Worm (Caenorhabditis elegans) whole organism, young adult: Measurements from ENCODE around the gene polh-1.
A peak's percentile ranks its signal among the peaks of the same experiment; 100 is the strongest.

ENCODE experiments used
- B0336.3 ChIP-seq: fragments of 200-800 bp; sonication (Bioruptor generic); IDR thresholded peaks from 2 replicates; pipeline ENCODE4 v1.3.6; 2022; ENCODE audit warnings: missing genetic modification characterization, missing compliant biosample characterization
- F22D6.2 ChIP-seq: sonication (generic microtip); optimal IDR thresholded peaks from 2 replicates; lab custom pipeline; 2016; ENCODE audit warnings: mild to moderate bottlenecking, missing genetic modification characterization, missing compliant biosample characterization
- T07F8.4 ChIP-seq: sonication (generic microtip); optimal IDR thresholded peaks from 2 replicates; lab custom pipeline; 2016; ENCODE audit warnings: mild to moderate bottlenecking, missing genetic modification characterization, moderate library complexity, missing compliant biosample characterization
- Y67H2A.10 ChIP-seq: fragments of 200-800 bp; sonication (Bioruptor generic); conservative IDR thresholded peaks from 2 replicates; pipeline ENCODE4 v1.3.6; 2022; ENCODE audit warnings: missing genetic modification reagents, missing genetic modification characterization, missing compliant biosample characterization
- cebp-2 ChIP-seq: fragments of 200-800 bp; sonication (Bioruptor generic); IDR thresholded peaks from 2 replicates; pipeline ENCODE4 v1.3.6; 2022; ENCODE audit warnings: missing genetic modification characterization, missing compliant biosample characterization
- efl-1 ChIP-seq: fragments of 150-350 bp; optimal IDR thresholded peaks from 2 replicates; lab custom pipeline; 2014; ENCODE audit warnings: missing biosample characterization, missing genetic modification reagents, missing genetic modification characterization
- hlh-26 ChIP-seq: fragments of 200-800 bp; sonication (Bioruptor generic); conservative IDR thresholded peaks from 2 replicates; pipeline ENCODE4 v1.3.6; 2022; ENCODE audit warnings: missing genetic modification reagents, missing genetic modification characterization, missing compliant biosample characterization
- hrde-1 ChIP-seq: sonication (generic microtip); optimal IDR thresholded peaks from 2 replicates; lab custom pipeline; 2016; ENCODE audit warnings: missing genetic modification characterization, mild to moderate bottlenecking, missing compliant biosample characterization, moderate library complexity, missing genotype, missing genetic modification reagents, borderline replicate concordance
- lag-1 ChIP-seq: fragments of 200-800 bp; sonication (Bioruptor generic); IDR thresholded peaks from 2 replicates; pipeline ENCODE4 v1.3.6; 2022; ENCODE audit warnings: missing genetic modification reagents, missing genetic modification characterization, missing compliant biosample characterization
- lin-54 ChIP-seq: fragments of 200-800 bp; sonication (Bioruptor generic); optimal IDR thresholded peaks from 2 replicates; lab custom pipeline; 2018; ENCODE audit warnings: mild to moderate bottlenecking, missing genetic modification characterization, missing compliant biosample characterization
- lsl-1 ChIP-seq: fragments of 200-800 bp; sonication (Bioruptor generic); optimal IDR thresholded peaks from 2 replicates; lab custom pipeline; 2018; ENCODE audit warnings: mild to moderate bottlenecking, missing genetic modification characterization, moderate library complexity, missing compliant biosample characterization
- nfyb-1 ChIP-seq: fragments of 200-800 bp; sonication (Bioruptor generic); IDR thresholded peaks from 2 replicates; pipeline ENCODE4 v1.3.6; 2022; ENCODE audit warnings: missing genetic modification reagents, missing genetic modification characterization, missing compliant biosample characterization
- nhr-120 ChIP-seq: fragments of 200-800 bp; sonication (Bioruptor generic); IDR thresholded peaks from 2 replicates; pipeline ENCODE4 v1.3.6; 2022; ENCODE audit warnings: missing genetic modification characterization, missing compliant biosample characterization
- nhr-27 ChIP-seq: fragments of 200-800 bp; sonication (Bioruptor generic); optimal IDR thresholded peaks from 2 replicates; lab custom pipeline; 2018; ENCODE audit warnings: mild to moderate bottlenecking, missing genetic modification characterization, moderate library complexity, missing compliant biosample characterization
- rcor-1 ChIP-seq: fragments of 200-800 bp; sonication (Bioruptor generic); IDR thresholded peaks from 2 replicates; pipeline ENCODE4 v1.3.6; 2022; ENCODE audit warnings: missing genetic modification reagents, missing genetic modification characterization, missing compliant biosample characterization
- sea-2 ChIP-seq: fragments of 200-800 bp; sonication (Bioruptor generic); IDR thresholded peaks from 2 replicates; pipeline ENCODE4 v1.3.6; 2022; ENCODE audit warnings: missing genetic modification characterization, missing compliant biosample characterization
- ztf-26 ChIP-seq: sonication (generic microtip); optimal IDR thresholded peaks from 2 replicates; lab custom pipeline; 2017; ENCODE audit warnings: missing genetic modification characterization, missing compliant biosample characterization
- ztf-6 ChIP-seq: fragments of 200-800 bp; sonication (Bioruptor generic); IDR thresholded peaks from 2 replicates; pipeline ENCODE4 v1.3.6; 2022; ENCODE audit warnings: missing genetic modification reagents, missing genetic modification characterization, missing compliant biosample characterization

polh-1 gene

ce11 chrIII:1903966-1904365 is 46.1 kb downstream of the polh-1 start:
- no peak for TF ChIP-seq ztf-26 (tag; lab: Kevin White, UChicago)
- no peak for TF ChIP-seq hrde-1 (tag; lab: Kevin White, UChicago)
- TF ChIP-seq rcor-1: no peak
- TF ChIP-seq T07F8.4 (tag; lab: Kevin White, UChicago): no peak
- TF ChIP-seq sea-2 (GFP tag; lab: Robert Waterston, UW): no peak
- no peak for TF ChIP-seq ztf-6 (GFP tag; lab: Robert Waterston, UW)
- no peak for TF ChIP-seq cebp-2 (GFP tag; lab: Robert Waterston, UW)
- no peak for TF ChIP-seq lag-1 (GFP tag; lab: Robert Waterston, UW)
- no peak for TF ChIP-seq Y67H2A.10 (GFP tag; lab: Robert Waterston, UW)
- no peak for TF ChIP-seq B0336.3 (GFP tag; lab: Robert Waterston, UW)
- TF ChIP-seq efl-1 (GFP tag; lab: Kevin White, UChicago): no peak
- TF ChIP-seq nhr-120: no peak
- no peak for TF ChIP-seq hlh-26 (GFP tag; lab: Robert Waterston, UW)
- no peak for TF ChIP-seq F22D6.2 (tag; lab: Kevin White, UChicago)
- no peak for TF ChIP-seq nfyb-1 (GFP tag; lab: Robert Waterston, UW)
- TF ChIP-seq lin-54 (GFP tag; lab: Kevin White, UChicago): no peak
- no peak for TF ChIP-seq nhr-27

- TF ChIP-seq nfyb-1 (GFP tag; lab: Robert Waterston, UW): 0 out of 2 replicates have a peak, but pooled peaks have one; percentile 43
- peak; percentile 19 for TF ChIP-seq lsl-1 (GFP tag; lab: Kevin White, UChicago)
These were observed 49.7 kb downstream of the polh-1 start for ce11 chrIII:1900406-1900805.
